Fruit fly (Drosophila melanogaster) whole organism: ENCODE data around the gene CG4660.

Source experiments
- CG8478 ChIP-seq: fragments of >200 bp; optimal IDR thresholded peaks from 2 replicates; lab custom pipeline; 2018; ENCODE audit warnings: inconsistent platforms
- Dll ChIP-seq: fragments of >200 bp; optimal IDR thresholded peaks from 2 replicates; lab custom pipeline; 2017
- EcR ChIP-seq, 2 experiments: fragments of >200 bp; optimal IDR thresholded peaks; 2 replicates each; lab custom pipeline; 2017; ENCODE audit warnings: missing biosample characterization in 2 of 2, missing genetic modification characterization in 2 of 2, missing genetic modification reagents in 2 of 2
- pan ChIP-seq: fragments of >200 bp; optimal IDR thresholded peaks from 2 replicates; lab custom pipeline; 2017
- psq ChIP-seq: fragments of >200 bp; optimal IDR thresholded peaks from 2 replicates; lab custom pipeline; 2017
- usp ChIP-seq: fragments of >200 bp; optimal IDR thresholded peaks from 2 replicates; lab custom pipeline; 2017; ENCODE audit warnings: missing biosample characterization, missing genetic modification characterization, mixed read lengths

DNA sequence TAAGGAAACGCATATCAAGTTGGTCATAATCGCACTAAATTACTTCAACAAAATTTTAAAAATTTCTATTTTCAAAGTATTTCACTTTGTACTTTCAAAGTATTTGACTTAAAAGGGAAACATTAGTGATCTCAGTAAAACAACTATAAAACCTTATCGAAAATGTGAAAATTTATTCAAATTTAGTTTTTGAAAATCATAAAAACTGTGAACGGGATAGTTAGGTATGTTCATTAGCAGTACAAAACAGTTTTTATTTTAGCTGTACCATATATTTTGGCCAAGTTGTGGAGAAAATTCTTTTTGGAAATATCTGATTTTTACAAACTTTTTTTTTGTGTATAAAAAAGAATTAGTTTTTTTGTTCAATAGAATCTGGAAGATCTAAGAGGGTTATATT lies 14.9 kb downstream of the CG4660 start, which contains the start of gene CG43115:
- TF ChIP-seq Dll (lab: Kevin White, UChicago) (no peak), usp (GFP tag; lab: Kevin White, UChicago) (no peak), psq (lab: Kevin White, UChicago) (no peak), pan (lab: Kevin White, UChicago) (no peak), CG8478 (lab: Kevin White, UChicago) (no peak), EcR (GFP tag; optimal IDR thresholded peaks at IDR 0.05; lab: Kevin White, UChicago) (no peak)
